Worm (Caenorhabditis elegans) whole organism, dauer: ENCODE data around the gene syx-16.

Experiments used
- unc-62 ChIP-seq: sonication (generic microtip); optimal IDR thresholded peaks from 2 replicates; lab custom pipeline; 2017; ENCODE audit warnings: missing biosample characterization, missing genetic modification reagents, missing genetic modification characterization

The syx-16 gene

ce11 chrIII:5208992-5209391, at the start of gene syx-16:
Gene syx-16, minus strand, starts transcription at chrIII:5209109.
- no peak for TF ChIP-seq unc-62 (GFP tag; lab: Kevin White, UChicago)

DNA sequence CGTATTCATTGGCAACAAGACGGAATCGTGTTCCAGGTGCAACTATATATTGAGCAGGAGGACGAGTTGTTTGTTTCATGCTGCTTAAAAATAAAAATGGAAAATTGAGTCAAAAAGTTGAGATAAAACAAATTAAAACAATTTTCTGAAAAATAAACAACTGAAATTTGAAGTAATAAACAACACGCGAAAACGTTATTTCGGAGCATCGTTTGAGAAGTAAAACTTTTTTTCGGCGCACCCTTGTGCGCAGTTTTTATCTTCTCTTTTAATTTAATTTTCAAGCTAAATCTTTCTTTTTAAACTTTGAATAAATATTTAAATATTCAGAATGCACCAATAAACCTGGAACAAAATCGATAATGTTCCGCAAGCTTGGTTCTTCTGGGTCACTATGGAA, 45.2 kb upstream of the syx-16 start, which contains the start of the genes sumv-1 and gop-1:
sumv-1 (minus strand) TSS at position 80 of the 400 bp plus-strand sequence.
gop-1 (plus strand) TSS at position 331 of the 400 bp plus-strand sequence.
- no peak for TF ChIP-seq unc-62 (GFP tag; lab: Kevin White, UChicago)

DNA sequence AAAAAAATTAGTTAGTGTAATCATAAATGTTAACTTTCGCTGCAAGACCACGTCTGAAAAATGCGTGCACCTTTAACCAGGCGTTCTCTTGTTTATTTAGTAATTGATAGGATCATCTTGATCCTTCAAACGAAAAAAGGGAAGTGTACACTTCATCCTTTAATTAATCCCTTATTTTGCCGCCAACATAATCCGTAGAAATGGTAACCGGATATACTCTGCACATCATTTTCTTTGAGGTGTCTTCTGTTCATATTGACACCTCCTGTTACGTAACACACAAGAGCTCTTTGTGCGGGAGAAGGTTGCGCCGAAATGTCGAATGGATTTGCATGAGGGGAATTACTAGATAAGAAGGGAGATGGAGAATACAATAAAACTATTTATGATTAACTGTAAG, 39.8 kb upstream of the syx-16 start:
- TF ChIP-seq unc-62 (GFP tag; lab: Kevin White, UChicago) = no peak

- TF ChIP-seq unc-62 (GFP tag; lab: Kevin White, UChicago) = no peak
Observed at ce11 chrIII:5245067-5245466, 36.2 kb upstream of the syx-16 start.

- no peak for TF ChIP-seq unc-62 (GFP tag; lab: Kevin White, UChicago)
Observed at ce11 chrIII:5244539-5244938, 35.6 kb upstream of the syx-16 start, which contains the start of gene cnd-1. Gene cnd-1, minus strand, starts transcription at chrIII:5244639.

DNA sequence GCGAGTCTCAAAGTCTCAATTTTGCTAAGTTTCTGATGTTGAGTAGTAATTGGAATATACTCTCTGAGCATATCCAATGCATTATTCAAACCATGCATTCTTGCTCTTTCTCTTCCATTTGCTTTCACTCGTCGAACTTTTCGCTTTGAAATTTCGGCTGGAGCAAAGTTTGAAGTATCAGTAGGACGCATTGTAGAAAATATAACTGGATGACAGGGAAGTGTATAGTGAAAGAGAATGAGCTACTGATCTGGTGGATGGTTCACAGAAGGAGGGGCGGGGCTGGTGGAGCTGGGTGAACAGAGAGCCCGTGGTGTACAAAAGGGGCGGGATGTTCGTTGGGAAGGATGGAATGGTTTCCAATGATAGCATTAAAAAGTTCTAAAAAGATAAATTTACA, 32.9 kb upstream of the syx-16 start:
- no peak for TF ChIP-seq unc-62 (GFP tag; lab: Kevin White, UChicago)

- TF ChIP-seq unc-62 (GFP tag; lab: Kevin White, UChicago) = no peak
Observed at ce11 chrIII:5236104-5236503, 27.2 kb upstream of the syx-16 start, which contains the start of gene prx-10. Gene prx-10, plus strand, starts transcription at chrIII:5236404.

DNA sequence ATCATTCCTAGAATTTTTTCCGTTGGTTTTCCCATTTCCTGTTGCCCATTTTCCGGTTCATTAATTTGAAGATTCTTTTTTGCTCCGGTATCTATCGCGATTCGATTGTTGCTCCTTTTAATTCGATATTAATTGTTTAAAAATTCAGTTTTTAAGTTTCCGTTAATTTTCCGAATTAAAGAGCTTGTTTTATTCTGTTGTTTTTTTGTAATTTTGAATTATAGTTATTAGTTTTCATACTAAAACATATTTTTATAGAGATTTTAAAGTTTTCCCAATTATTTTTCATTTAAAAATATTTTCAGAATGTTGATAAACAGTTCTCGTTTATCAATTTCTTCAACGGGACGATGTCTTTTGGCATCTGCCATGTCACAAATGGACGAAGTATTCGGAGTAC, 25.4 kb upstream of the syx-16 start, which contains the start of gene mrps-26:
mrps-26 (plus strand) TSS at position 301 of the 400 bp plus-strand sequence.
- no peak for TF ChIP-seq unc-62 (GFP tag; lab: Kevin White, UChicago)

DNA sequence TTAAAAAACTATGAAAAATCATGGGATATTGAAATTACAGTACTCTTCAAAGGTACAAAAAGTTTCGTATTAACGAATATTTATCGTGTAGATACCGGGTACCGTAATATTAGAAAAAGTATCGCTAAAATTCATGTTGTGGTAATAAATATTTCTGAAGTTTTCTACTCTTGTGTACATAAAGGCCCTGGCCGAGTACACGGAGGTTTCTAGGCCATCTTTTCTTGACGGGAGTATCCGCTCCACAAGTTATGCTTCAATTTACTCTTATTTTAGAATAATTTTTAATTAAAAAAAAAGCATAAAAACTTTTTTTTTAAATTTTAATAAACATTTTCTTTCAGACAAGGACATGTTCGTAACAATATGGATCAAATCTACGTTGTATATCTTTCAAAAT, 24.2 kb upstream of the syx-16 start:
- no peak for TF ChIP-seq unc-62 (GFP tag; lab: Kevin White, UChicago)

ce11 chrIII:5230415-5230814, 21.5 kb upstream of the syx-16 start, which contains the start of gene prmt-5:
Gene prmt-5, plus strand, starts transcription at chrIII:5230555.
- no peak for TF ChIP-seq unc-62 (GFP tag; lab: Kevin White, UChicago)

DNA sequence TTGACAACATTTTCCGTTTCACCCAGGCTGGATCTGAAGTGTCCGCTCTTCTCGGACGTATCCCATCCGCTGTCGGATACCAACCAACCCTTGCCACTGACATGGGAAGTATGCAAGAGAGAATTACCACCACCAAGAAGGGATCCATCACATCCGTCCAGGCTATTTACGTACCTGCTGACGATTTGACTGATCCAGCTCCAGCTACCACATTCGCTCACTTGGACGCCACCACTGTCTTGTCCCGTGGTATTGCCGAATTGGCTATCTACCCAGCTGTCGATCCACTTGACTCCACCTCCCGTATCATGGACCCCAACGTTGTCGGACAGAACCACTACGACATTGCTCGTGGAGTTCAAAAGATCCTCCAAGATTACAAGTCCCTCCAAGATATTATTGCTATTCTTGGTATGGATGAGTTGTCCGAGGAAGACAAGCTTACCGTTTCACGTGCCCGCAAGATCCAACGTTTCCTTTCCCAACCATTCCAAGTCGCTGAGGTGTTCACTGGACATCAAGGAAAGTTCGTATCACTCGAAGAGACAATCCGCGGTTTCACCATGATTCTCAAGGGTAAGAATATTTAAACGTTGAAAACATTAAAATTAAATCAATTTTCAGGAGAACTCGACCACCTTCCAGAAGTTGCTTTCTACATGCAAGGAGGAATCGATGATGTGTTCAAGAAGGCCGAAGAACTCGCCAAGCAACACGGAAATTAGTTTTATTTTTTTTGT, 20.8 kb upstream of the syx-16 start:
- no peak for TF ChIP-seq unc-62 (GFP tag; lab: Kevin White, UChicago)

DNA sequence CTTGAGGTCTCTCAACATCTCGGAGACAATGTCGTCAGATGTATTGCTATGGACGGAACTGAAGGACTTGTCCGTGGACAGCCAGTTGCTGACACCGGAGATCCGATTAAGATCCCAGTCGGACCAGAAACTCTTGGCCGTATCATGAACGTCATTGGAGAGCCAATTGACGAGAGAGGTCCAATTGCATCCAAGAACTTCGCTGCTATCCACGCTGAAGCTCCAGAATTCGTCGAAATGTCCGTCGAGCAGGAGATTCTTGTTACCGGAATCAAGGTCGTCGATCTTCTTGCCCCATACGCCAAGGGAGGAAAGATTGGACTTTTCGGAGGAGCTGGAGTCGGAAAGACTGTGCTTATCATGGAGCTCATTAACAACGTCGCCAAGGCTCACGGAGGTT, 19.9 kb upstream of the syx-16 start:
- no peak for TF ChIP-seq unc-62 (GFP tag; lab: Kevin White, UChicago)

ce11 chrIII:5227831-5228467, 19.0 kb upstream of the syx-16 start, which contains the start of the genes C34E10.12, C34E10.10 and atp-2:
Gene C34E10.12, minus strand, starts transcription at chrIII:5227881.
Gene C34E10.10, minus strand, starts transcription at chrIII:5227884.
Gene atp-2, plus strand, starts transcription at chrIII:5228417.
- no peak for TF ChIP-seq unc-62 (GFP tag; lab: Kevin White, UChicago)

- TF ChIP-seq unc-62 (GFP tag; lab: Kevin White, UChicago) = no peak
Observed at ce11 chrIII:5225321-5225720, 16.4 kb upstream of the syx-16 start, which contains the start of gene nex-1. Gene nex-1, plus strand, starts transcription at chrIII:5225621.

- no peak for TF ChIP-seq unc-62 (GFP tag; lab: Kevin White, UChicago)
Observed at ce11 chrIII:5224908-5225307, 16.0 kb upstream of the syx-16 start.

DNA sequence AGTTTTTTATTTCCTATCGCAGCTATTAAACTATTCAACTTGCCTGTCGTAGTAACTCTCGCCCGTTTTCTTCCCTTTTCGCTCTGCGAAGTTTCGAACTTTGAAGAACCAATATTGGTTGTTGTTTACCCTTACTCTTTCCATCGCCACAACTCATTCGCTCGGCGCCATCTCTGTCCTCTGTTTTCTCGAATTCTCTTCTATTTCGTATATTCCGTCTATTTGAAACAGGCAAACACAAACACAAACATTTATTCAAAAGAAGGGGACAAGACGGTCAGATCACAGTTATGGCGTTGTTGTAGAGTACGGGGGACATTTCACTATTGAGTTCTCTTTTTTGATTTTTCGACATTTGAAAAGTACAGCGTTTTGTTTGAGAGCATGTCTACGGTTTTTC, 13.9 kb upstream of the syx-16 start:
- no peak for TF ChIP-seq unc-62 (GFP tag; lab: Kevin White, UChicago)
